Worm (Caenorhabditis elegans): ENCODE measurements around the gene col-166.

Gene col-166

ce11 chrX:6240640-6241033 lies 39.2 kb upstream of the col-166 start, which contains the start of gene got-2.2:
got-2.2 (plus strand) TSS chrX:6240983.
- TF ChIP-seq gmeb-2 (tag; optimal IDR thresholded peaks at IDR 0.05) = no peak
- no peak for TF ChIP-seq K02D7.2 (tag; optimal IDR thresholded peaks at IDR 0.05)
- TF ChIP-seq T23F11.4 (GFP tag; optimal IDR thresholded peaks at IDR 0.05) = no peak

DNA sequence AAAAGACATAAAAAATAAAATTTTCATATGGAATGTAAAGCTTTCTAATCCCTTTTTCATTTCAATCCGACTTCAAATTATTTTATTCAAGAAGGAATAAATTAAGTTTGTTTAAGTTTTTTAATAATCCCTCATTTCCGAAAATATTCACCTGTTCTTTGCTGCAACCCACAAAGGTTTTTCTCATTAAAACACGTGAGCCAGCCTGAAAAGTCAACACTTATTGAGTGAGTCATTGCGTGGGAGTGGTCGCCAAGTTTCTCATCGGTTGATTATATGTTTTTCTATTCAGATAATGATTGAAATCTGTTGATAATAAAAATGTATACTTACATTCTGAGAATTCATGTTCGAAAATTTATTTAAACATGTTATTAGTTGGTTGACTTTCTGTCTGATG lies 34.3 kb upstream of the col-166 start:
- TF ChIP-seq dve-1 (tag; optimal IDR thresholded peaks at IDR 0.05) (no peak), tbx-2 (tag; optimal IDR thresholded peaks at IDR 0.05) (no peak), nhr-11 (tag; optimal IDR thresholded peaks at IDR 0.05) (no peak), pha-4 (tag; optimal IDR thresholded peaks at IDR 0.05) (no peak), sox-2 (GFP tag; IDR thresholded peaks at IDR 0.05) (no peak), dmd-4 (tag; optimal IDR thresholded peaks at IDR 0.05; ENCODE audit: borderline replicate concordance) (no peak), hlh-15 (tag; optimal IDR thresholded peaks at IDR 0.05) (no peak), pros-1 (tag; optimal IDR thresholded peaks at IDR 0.05) (no peak), lim-6 (tag; optimal IDR thresholded peaks at IDR 0.05) (no peak), ceh-48 (tag; optimal IDR thresholded peaks at IDR 0.05) (no peak), pat-9 (tag; optimal IDR thresholded peaks at IDR 0.05) (no peak), ceh-45 (GFP tag; IDR thresholded peaks at IDR 0.05) (no peak), sox-4 (tag; optimal IDR thresholded peaks at IDR 0.05) (no peak), gmeb-2 (tag; optimal IDR thresholded peaks at IDR 0.05) (no peak), ceh-9 (tag; optimal IDR thresholded peaks at IDR 0.05) (no peak), syd-9 (tag; optimal IDR thresholded peaks at IDR 0.05) (no peak), T23F11.4 (GFP tag; optimal IDR thresholded peaks at IDR 0.05) (no peak), pqm-1 (tag; optimal IDR thresholded peaks at IDR 0.05) (no peak), C08G9.2 (tag; optimal IDR thresholded peaks at IDR 0.05) (no peak)

DNA sequence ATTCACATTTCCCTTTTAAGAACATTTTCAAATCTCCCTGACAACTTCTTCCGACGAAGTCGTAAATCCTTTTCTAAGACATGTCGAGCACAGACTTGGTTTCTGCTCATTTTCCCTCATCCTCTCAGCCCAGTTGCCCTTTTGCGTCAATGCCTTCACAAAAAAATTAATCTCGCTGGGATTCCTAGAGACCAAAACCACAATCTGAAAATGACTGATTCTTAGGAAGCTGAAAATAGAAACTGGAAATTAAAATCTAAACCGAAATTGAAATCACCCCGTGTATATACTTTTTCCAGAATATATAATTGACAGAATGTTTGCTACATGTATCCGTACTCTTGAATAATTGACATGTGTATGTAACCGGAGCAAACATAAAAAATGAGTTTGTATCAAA lies 32.8 kb upstream of the col-166 start:
- TF ChIP-seq elt-4 (tag; optimal IDR thresholded peaks at IDR 0.05) (no peak), ceh-24 (tag; optimal IDR thresholded peaks at IDR 0.05) (no peak), unc-86 (tag; optimal IDR thresholded peaks at IDR 0.05) (no peak), tbx-2 (tag; optimal IDR thresholded peaks at IDR 0.05) (no peak), ama-1 (optimal IDR thresholded peaks at IDR 0.05) (no peak), ztf-16 (tag; optimal IDR thresholded peaks at IDR 0.05) (no peak), dve-1 (tag; optimal IDR thresholded peaks at IDR 0.05) (no peak), hlh-8 (tag; optimal IDR thresholded peaks at IDR 0.05) (no peak)

DNA sequence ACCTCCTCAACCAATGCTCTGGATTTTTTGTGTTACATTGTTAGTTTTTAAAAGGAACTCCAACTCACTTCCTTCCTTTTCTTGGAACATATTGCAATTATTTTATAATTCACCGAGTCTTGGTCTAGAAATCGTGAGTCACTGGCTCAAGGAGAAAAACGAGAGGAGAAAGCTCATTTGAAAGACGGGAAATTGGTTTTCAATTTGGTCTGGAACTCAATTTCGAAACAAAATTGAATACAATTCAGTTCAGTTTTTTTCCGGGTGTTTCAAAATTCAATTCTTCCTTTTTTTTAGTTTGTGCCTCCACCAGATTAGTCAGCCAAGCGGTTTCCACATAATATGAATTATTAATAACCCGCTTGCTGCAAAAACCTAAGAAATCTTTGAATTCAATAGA lies 31.9 kb upstream of the col-166 start:
- TF ChIP-seq K09A11.1 (tag; optimal IDR thresholded peaks at IDR 0.05; ENCODE audit: insufficient read depth) = no peak
- peak; percentile 43 for TF ChIP-seq unc-42 (tag; optimal IDR thresholded peaks at IDR 0.05)

DNA sequence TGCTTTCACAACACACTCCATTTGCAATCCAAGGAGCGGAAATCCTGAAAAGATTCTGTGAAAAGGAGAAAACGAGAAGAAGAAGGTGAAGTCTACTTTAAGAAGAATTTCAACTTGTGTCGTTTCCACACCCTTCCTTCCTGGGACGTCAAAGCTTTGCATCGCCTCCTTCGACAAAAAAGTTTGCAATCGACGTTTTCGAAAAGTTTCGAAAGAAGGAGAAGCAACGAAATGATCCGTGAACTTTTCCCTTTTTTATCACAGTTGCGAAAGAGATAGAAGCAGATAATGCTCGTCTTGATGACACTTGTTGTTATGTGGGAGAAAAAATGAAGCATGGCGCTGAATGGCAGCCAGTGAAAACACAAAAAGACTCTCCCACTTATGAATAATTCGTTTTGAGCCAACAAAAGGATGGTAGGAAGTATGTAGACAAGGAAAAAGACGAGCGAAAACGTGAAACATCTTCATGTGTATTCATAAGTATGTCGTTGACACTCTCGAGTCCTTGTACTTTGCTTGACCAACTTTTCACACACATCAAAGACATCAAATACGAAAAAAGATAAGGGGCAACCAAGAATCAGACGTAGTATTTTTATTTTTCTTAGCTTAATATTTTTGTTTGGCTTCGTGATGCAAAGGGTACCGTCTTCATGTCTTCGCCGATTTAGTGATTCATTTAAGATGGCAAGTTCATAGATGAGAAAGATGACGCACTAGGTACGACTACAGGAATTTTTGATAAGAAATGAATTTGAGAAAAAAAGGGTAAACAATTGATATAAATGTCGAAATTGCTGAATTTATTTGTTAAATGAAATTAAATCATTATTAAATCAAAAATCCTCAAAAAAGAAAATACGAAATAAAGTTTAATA lies 30.8 kb upstream of the col-166 start:
- TF ChIP-seq ceh-31 (tag; optimal IDR thresholded peaks at IDR 0.05) = peak; percentile 28
- TF ChIP-seq ref-2 (tag; optimal IDR thresholded peaks at IDR 0.05) = no peak

DNA sequence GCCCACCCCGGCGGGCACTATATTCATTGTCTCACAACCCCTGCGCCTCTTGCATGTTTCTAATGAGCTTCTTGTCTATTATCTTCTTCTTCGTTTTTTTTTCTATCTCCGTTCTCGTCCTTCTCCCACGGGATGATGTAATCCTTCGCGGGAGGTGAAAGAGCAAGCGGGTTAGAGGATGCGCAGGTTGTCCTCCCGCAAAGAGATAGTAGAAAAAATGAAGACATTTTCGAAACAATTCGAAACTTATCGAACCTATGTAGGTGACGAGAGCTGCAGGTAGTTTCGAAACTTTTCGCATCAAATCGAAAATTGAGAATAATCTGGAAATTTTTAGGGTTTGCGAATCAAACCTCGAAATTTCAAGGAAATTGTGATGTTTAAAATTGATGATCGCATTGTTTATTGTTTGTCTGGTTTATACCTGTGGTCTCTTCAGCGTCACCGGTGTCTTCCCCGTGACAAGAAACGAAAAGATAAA lies 29.5 kb upstream of the col-166 start:
- TF ChIP-seq ceh-30 (tag; optimal IDR thresholded peaks at IDR 0.05) (no peak), zip-5 (tag; optimal IDR thresholded peaks at IDR 0.05) (no peak), unc-86 (tag; optimal IDR thresholded peaks at IDR 0.05) (no peak), nfya-1 (tag; optimal IDR thresholded peaks at IDR 0.05) (no peak), tbx-2 (tag; optimal IDR thresholded peaks at IDR 0.05) (peak; percentile 25), ceh-18 (tag; optimal IDR thresholded peaks at IDR 0.05) (peak; percentile 73), ceh-19 (GFP tag; optimal IDR thresholded peaks at IDR 0.05) (no peak), pha-4 (tag; optimal IDR thresholded peaks at IDR 0.05) (no peak), nhr-11 (tag; optimal IDR thresholded peaks at IDR 0.05) (no peak), hlh-15 (tag; optimal IDR thresholded peaks at IDR 0.05) (no peak), ceh-45 (GFP tag; IDR thresholded peaks at IDR 0.05) (no peak)
